Worm (Caenorhabditis elegans) whole organism, L3 larva: ENCODE results near the gene R01E6.2.

Source experiments
- R02D3.7 ChIP-seq: fragments of 150-350 bp; optimal IDR thresholded peaks from 2 replicates; lab custom pipeline; 2014; ENCODE audit warnings: missing biosample characterization, missing genetic modification characterization
- ZK546.5 ChIP-seq: sonication (generic microtip); optimal IDR thresholded peaks from 2 replicates; lab custom pipeline; 2017; ENCODE audit warnings: missing biosample characterization, missing genetic modification characterization
- ama-1 ChIP-seq: fragments of 150-350 bp; optimal IDR thresholded peaks from 2 replicates; lab custom pipeline; 2018
- ceh-28 ChIP-seq: fragments of 150-350 bp; optimal IDR thresholded peaks from 2 replicates; lab custom pipeline; 2014; ENCODE audit warnings: missing biosample characterization, missing genetic modification reagents, missing genetic modification characterization
- ceh-82 ChIP-seq: fragments of 150-350 bp; optimal IDR thresholded peaks from 2 replicates; lab custom pipeline; 2014; ENCODE audit warnings: missing biosample characterization, missing genetic modification characterization
- ceh-9 ChIP-seq: sonication (generic microtip); optimal IDR thresholded peaks from 2 replicates; lab custom pipeline; 2018; ENCODE audit warnings: missing biosample characterization, missing genetic modification characterization
- daf-12 ChIP-seq: fragments of 150-350 bp; optimal IDR thresholded peaks from 2 replicates; lab custom pipeline; 2014; ENCODE audit warnings: missing biosample characterization, missing genetic modification reagents, missing genetic modification characterization
- egl-27 ChIP-seq: sonication (generic microtip); optimal IDR thresholded peaks from 4 replicates; lab custom pipeline; 2017; ENCODE audit warnings: missing biosample characterization, missing genetic modification reagents, missing genetic modification characterization
- egl-5 ChIP-seq: fragments of 150-350 bp; optimal IDR thresholded peaks from 2 replicates; lab custom pipeline; 2017; ENCODE audit warnings: missing biosample characterization, missing genetic modification reagents, missing genetic modification characterization, inconsistent platforms
- elt-1 ChIP-seq: fragments of 150-350 bp; optimal IDR thresholded peaks from 2 replicates; lab custom pipeline; 2014; ENCODE audit warnings: missing biosample characterization, missing genetic modification characterization
- elt-2 ChIP-seq: sonication (generic microtip); optimal IDR thresholded peaks from 2 replicates; lab custom pipeline; 2016; ENCODE audit warnings: missing genetic modification reagents, mild to moderate bottlenecking, missing genetic modification characterization, missing compliant biosample characterization
- eor-1 ChIP-seq, 2 experiments: fragments of 150-350 bp; optimal IDR thresholded peaks; 2 replicates each; lab custom pipeline; 2014 to 2018; ENCODE audit warnings: missing biosample characterization in 2 of 2, missing genetic modification characterization in 2 of 2
- fos-1 ChIP-seq: fragments of 150-350 bp; optimal IDR thresholded peaks from 2 replicates; lab custom pipeline; 2014; ENCODE audit warnings: missing biosample characterization, missing genetic modification characterization
- jun-1 ChIP-seq: fragments of 150-350 bp; optimal IDR thresholded peaks from 2 replicates; lab custom pipeline; 2014; ENCODE audit warnings: missing biosample characterization, missing genetic modification reagents, missing genetic modification characterization
- lin-15B ChIP-seq: fragments of 150-350 bp; optimal IDR thresholded peaks from 2 replicates; lab custom pipeline; 2014; ENCODE audit warnings: missing biosample characterization, missing genetic modification characterization
- lin-39 ChIP-seq: fragments of 150-350 bp; optimal IDR thresholded peaks from 2 replicates; lab custom pipeline; 2018; ENCODE audit warnings: missing biosample characterization, missing genetic modification reagents, missing genetic modification characterization
- lsy-12 ChIP-seq: sonication (generic microtip); optimal IDR thresholded peaks from 2 replicates; lab custom pipeline; 2016; ENCODE audit warnings: mild to moderate bottlenecking, missing genetic modification characterization, missing compliant biosample characterization
- mdl-1 ChIP-seq: fragments of 150-350 bp; optimal IDR thresholded peaks from 2 replicates; lab custom pipeline; 2014; ENCODE audit warnings: missing biosample characterization, missing genetic modification characterization
- mml-1 ChIP-seq: fragments of 150-350 bp; sonication (generic microtip); optimal IDR thresholded peaks from 3 replicates; lab custom pipeline; 2014; ENCODE audit warnings: missing biosample characterization, missing genetic modification characterization
- nfya-1 ChIP-seq: sonication (generic microtip); optimal IDR thresholded peaks from 2 replicates; lab custom pipeline; 2017; ENCODE audit warnings: missing genetic modification characterization, mild to moderate bottlenecking, missing compliant biosample characterization, antibody characterized with exemption, moderate library complexity; ENCODE audit not compliant: insufficient read depth
- nhr-11 ChIP-seq: fragments of 150-350 bp; optimal IDR thresholded peaks from 2 replicates; lab custom pipeline; 2014; ENCODE audit warnings: missing biosample characterization, missing genetic modification characterization
- nhr-12 ChIP-seq: fragments of 150-350 bp; optimal IDR thresholded peaks from 2 replicates; lab custom pipeline; 2014; ENCODE audit warnings: missing biosample characterization, missing genetic modification characterization
- nhr-23 ChIP-seq: fragments of 150-350 bp; optimal IDR thresholded peaks from 2 replicates; lab custom pipeline; 2014; ENCODE audit warnings: missing biosample characterization, missing genetic modification reagents, missing genetic modification characterization
- nhr-43 ChIP-seq: sonication (generic microtip); optimal IDR thresholded peaks from 2 replicates; lab custom pipeline; 2016; ENCODE audit warnings: mild to moderate bottlenecking, missing genetic modification characterization, missing compliant biosample characterization; ENCODE audit not compliant: poor library complexity, severe bottlenecking
- nhr-67 ChIP-seq: fragments of 150-350 bp; optimal IDR thresholded peaks from 2 replicates; lab custom pipeline; 2014; ENCODE audit warnings: missing biosample characterization, missing genetic modification characterization
- nhr-76 ChIP-seq: fragments of 150-350 bp; sonication (generic microtip); optimal IDR thresholded peaks from 5 replicates; lab custom pipeline; 2014; ENCODE audit warnings: missing biosample characterization, missing genetic modification characterization
- pha-4 ChIP-seq: fragments of 150-350 bp; optimal IDR thresholded peaks from 2 replicates; lab custom pipeline; 2014; ENCODE audit warnings: missing biosample characterization, missing genetic modification reagents, missing genetic modification characterization
- pqm-1 ChIP-seq: fragments of 150-350 bp; optimal IDR thresholded peaks from 2 replicates; lab custom pipeline; 2017; ENCODE audit warnings: missing biosample characterization, missing genetic modification characterization, inconsistent platforms
- sea-2 ChIP-seq: fragments of 150-350 bp; sonication (generic microtip); optimal IDR thresholded peaks from 4 replicates; lab custom pipeline; 2014; ENCODE audit warnings: missing biosample characterization, missing genetic modification reagents, missing genetic modification characterization
- tbx-2 ChIP-seq: sonication (generic microtip); optimal IDR thresholded peaks from 2 replicates; lab custom pipeline; 2016; ENCODE audit warnings: mild to moderate bottlenecking, missing genetic modification characterization, missing compliant biosample characterization
- unc-39 ChIP-seq: sonication (generic microtip); optimal IDR thresholded peaks from 4 replicates; lab custom pipeline; 2017; ENCODE audit warnings: missing biosample characterization, missing genetic modification characterization
- unc-62 ChIP-seq: fragments of 150-350 bp; sonication (generic microtip); optimal IDR thresholded peaks from 4 replicates; lab custom pipeline; 2014; ENCODE audit warnings: missing biosample characterization, missing genetic modification reagents, missing genetic modification characterization
- zag-1 ChIP-seq: fragments of 150-350 bp; optimal IDR thresholded peaks from 2 replicates; lab custom pipeline; 2014; ENCODE audit warnings: missing biosample characterization, missing genetic modification characterization
- ztf-4 ChIP-seq: fragments of 150-350 bp; optimal IDR thresholded peaks from 2 replicates; lab custom pipeline; 2014; ENCODE audit warnings: missing biosample characterization, missing genetic modification characterization

R01E6.2 gene

ce11 chrX:13527347-13528092 lies 38.8 kb downstream of the R01E6.2 start, which contains the start of gene pab-2 (continued):
- TF ChIP-seq nhr-76 (tag; lab: Kevin White, UChicago): no peak
- no peak for TF ChIP-seq ceh-9
- peak; percentile 75 for TF ChIP-seq lsy-12 (tag; lab: Kevin White, UChicago)
- no peak for TF ChIP-seq unc-62 (GFP tag; lab: Kevin White, UChicago)
- TF ChIP-seq ama-1 (lab: Kevin White, UChicago): no peak
- TF ChIP-seq nhr-67: no peak
- no peak for TF ChIP-seq mml-1
- TF ChIP-seq ZK546.5: no peak
- TF ChIP-seq egl-27 (tag; lab: Kevin White, UChicago): peak; percentile 6
- TF ChIP-seq lin-15B (tag; lab: Kevin White, UChicago): peak; percentile 8
- peak; percentile 42 for TF ChIP-seq mdl-1
- peak; percentile 57 for TF ChIP-seq tbx-2 (tag; lab: Kevin White, UChicago)
- peak; percentile 34 for TF ChIP-seq R02D3.7 (tag; lab: Kevin White, UChicago)
- peak; percentile 69 for TF ChIP-seq pqm-1 (tag; lab: Kevin White, UChicago)
- TF ChIP-seq elt-1 (tag; lab: Kevin White, UChicago): peak; percentile 27
- peak; percentile 53 for TF ChIP-seq nhr-11 (tag; lab: Kevin White, UChicago)
- no peak for TF ChIP-seq daf-12 (tag; lab: Kevin White, UChicago)
- TF ChIP-seq fos-1 (tag; lab: Kevin White, UChicago): peak; percentile 26
- no peak for TF ChIP-seq zag-1 (tag; lab: Kevin White, UChicago)
- TF ChIP-seq jun-1 (tag; lab: Kevin White, UChicago): peak; percentile 73
- TF ChIP-seq ztf-4 (tag; lab: Kevin White, UChicago): no peak

ce11 chrX:13526219-13527218 lies 39.8 kb downstream of the R01E6.2 start:
- TF ChIP-seq lin-15B (tag; lab: Kevin White, UChicago) (no peak), pqm-1 (tag; lab: Kevin White, UChicago) (peak; percentile 22), ZK546.5 (no peak), ceh-28 (tag; lab: Kevin White, UChicago) (peak; percentile 18), nhr-23 (tag; lab: Kevin White, UChicago) (peak; percentile 58), ceh-82 (tag; lab: Kevin White, UChicago) (no peak), egl-5 (tag; lab: Kevin White, UChicago) (peak; percentile 10), elt-2 (peak; percentile 38), egl-27 (tag; lab: Kevin White, UChicago) (no peak), sea-2 (no peak), nfya-1 (tag; lab: Kevin White, UChicago) (peak; percentile 41), elt-1 (tag; lab: Kevin White, UChicago) (peak; percentile 22), nhr-43 (peak; percentile 11), fos-1 (tag; lab: Kevin White, UChicago) (no peak), lin-39 (peak; percentile 10), unc-62 (GFP tag; lab: Kevin White, UChicago) (peak; percentile 9), unc-39 (no peak), nhr-12 (tag; lab: Kevin White, UChicago) (no peak), jun-1 (tag; lab: Kevin White, UChicago) (no peak), R02D3.7 (tag; lab: Kevin White, UChicago) (no peak)

ce11 chrX:13525094-13525493 lies 41.2 kb downstream of the R01E6.2 start:
- no peak for TF ChIP-seq fos-1 (tag; lab: Kevin White, UChicago)
- TF ChIP-seq eor-1 (tag; optimal IDR thresholded peaks at IDR 0.05; lab: Kevin White, UChicago): no peak
- TF ChIP-seq egl-5 (tag; lab: Kevin White, UChicago): no peak
- TF ChIP-seq ceh-82 (tag; lab: Kevin White, UChicago): no peak
- no peak for TF ChIP-seq ceh-28 (tag; lab: Kevin White, UChicago)
- no peak for TF ChIP-seq mdl-1
- no peak for TF ChIP-seq elt-2
- TF ChIP-seq pha-4 (tag; lab: Kevin White, UChicago): no peak
- TF ChIP-seq egl-27 (tag; lab: Kevin White, UChicago): no peak
- no peak for TF ChIP-seq unc-62 (GFP tag; lab: Kevin White, UChicago)
